Worm (Caenorhabditis elegans) whole organism, early embryonic: Measurements from ENCODE around the gene B0310.2.

Experiments
- B0310.2 ChIP-seq: sonication (generic microtip); optimal IDR thresholded peaks from 2 replicates; lab custom pipeline; 2016; ENCODE audit warnings: mild to moderate bottlenecking, missing genetic modification characterization, missing compliant biosample characterization
- F13C5.2 ChIP-seq: sonication (generic microtip); optimal IDR thresholded peaks from 2 replicates; lab custom pipeline; 2017; ENCODE audit warnings: mild to moderate bottlenecking, missing genetic modification characterization, inconsistent platforms, missing compliant biosample characterization
- aly-1 ChIP-seq: sonication (generic microtip); optimal IDR thresholded peaks from 2 replicates; lab custom pipeline; 2016; ENCODE audit warnings: missing genetic modification characterization, missing compliant biosample characterization
- ama-1 ChIP-seq: fragments of 150-350 bp; optimal IDR thresholded peaks from 2 replicates; lab custom pipeline; 2014
- ceh-13 ChIP-seq: fragments of 200-800 bp; sonication (Bioruptor generic); optimal IDR thresholded peaks from 2 replicates; lab custom pipeline; 2018; ENCODE audit warnings: mild to moderate bottlenecking, missing genetic modification characterization, missing compliant biosample characterization
- ceh-36 ChIP-seq: sonication (generic microtip); optimal IDR thresholded peaks from 2 replicates; lab custom pipeline; 2016; ENCODE audit warnings: missing genetic modification characterization, inconsistent platforms, missing compliant biosample characterization
- ets-7 ChIP-seq: sonication (generic microtip); optimal IDR thresholded peaks from 2 replicates; lab custom pipeline; 2016; ENCODE audit warnings: missing genotype, missing genetic modification characterization, missing compliant biosample characterization
- flt-1 ChIP-seq: fragments of 200-800 bp; sonication (Bioruptor generic); IDR thresholded peaks from 2 replicates; pipeline ENCODE4 v1.3.6; 2022; ENCODE audit warnings: missing genetic modification characterization, missing compliant biosample characterization
- hmbx-1 ChIP-seq: sonication (generic microtip); optimal IDR thresholded peaks from 2 replicates; lab custom pipeline; 2016; ENCODE audit warnings: mild to moderate bottlenecking, missing genetic modification characterization, missing compliant biosample characterization
- hmg-4 ChIP-seq: fragments of 200-800 bp; sonication (Bioruptor generic); optimal IDR thresholded peaks from 2 replicates; lab custom pipeline; 2018; ENCODE audit warnings: mild to moderate bottlenecking, missing genetic modification characterization, missing compliant biosample characterization
- hnd-1 ChIP-seq: sonication (generic microtip); optimal IDR thresholded peaks from 2 replicates; lab custom pipeline; 2016; ENCODE audit warnings: missing genetic modification characterization, missing compliant biosample characterization
- pes-1 ChIP-seq: fragments of 200-800 bp; sonication (Bioruptor generic); IDR thresholded peaks from 2 replicates; pipeline ENCODE4 v1.3.6; 2022; ENCODE audit warnings: missing genetic modification reagents, missing genetic modification characterization, missing compliant biosample characterization
- scrt-1 ChIP-seq: fragments of 200-800 bp; sonication (Bioruptor generic); IDR thresholded peaks from 2 replicates; pipeline ENCODE4 v1.3.6; 2022; ENCODE audit warnings: missing genetic modification characterization, missing compliant biosample characterization
- sea-1 ChIP-seq: fragments of 200-800 bp; sonication (Bioruptor generic); conservative IDR thresholded peaks from 2 replicates; pipeline ENCODE4 v1.3.6; 2022; ENCODE audit warnings: missing genetic modification characterization, missing compliant biosample characterization
- tbx-11 ChIP-seq: fragments of 200-800 bp; sonication (Bioruptor generic); IDR thresholded peaks from 2 replicates; pipeline ENCODE4 v1.3.6; 2022; ENCODE audit warnings: missing genetic modification characterization, missing compliant biosample characterization
- tbx-37 ChIP-seq: fragments of 200-800 bp; sonication (Bioruptor generic); conservative IDR thresholded peaks from 2 replicates; pipeline ENCODE4 v1.3.6; 2022; ENCODE audit warnings: missing genetic modification reagents, missing genetic modification characterization, missing compliant biosample characterization
- tra-4 ChIP-seq: sonication (generic microtip); optimal IDR thresholded peaks from 2 replicates; lab custom pipeline; 2017; ENCODE audit warnings: missing genetic modification characterization, missing compliant biosample characterization

The B0310.2 gene

ce11 chrX:496795-497194 lies 10.0 kb downstream of the B0310.2 start:
- no peak for TF ChIP-seq sea-1 (GFP tag; lab: Robert Waterston, UW)
- no peak for TF ChIP-seq scrt-1 (GFP tag; lab: Robert Waterston, UW)
- no peak for TF ChIP-seq ceh-13
- no peak for TF ChIP-seq B0310.2 (tag; lab: Kevin White, UChicago)
- TF ChIP-seq ceh-36 (tag; lab: Kevin White, UChicago) = no peak
- no peak for TF ChIP-seq pes-1 (GFP tag; lab: Robert Waterston, UW)
- no peak for TF ChIP-seq hmbx-1 (tag; lab: Kevin White, UChicago)
- no peak for TF ChIP-seq flt-1 (GFP tag; lab: Robert Waterston, UW)
- TF ChIP-seq tra-4 (tag; lab: Kevin White, UChicago) = no peak
- no peak for TF ChIP-seq tbx-37 (GFP tag; lab: Robert Waterston, UW)
- TF ChIP-seq tbx-11 (GFP tag; lab: Robert Waterston, UW) = no peak
- TF ChIP-seq hmg-4 (GFP tag; lab: Kevin White, UChicago) = no peak
- TF ChIP-seq ama-1 = no peak
- TF ChIP-seq F13C5.2 (tag; lab: Kevin White, UChicago) = no peak

ce11 chrX:492919-493318 lies 13.8 kb downstream of the B0310.2 start, which contains the start of gene B0310.1:
Gene B0310.1 (plus strand): TSS chrX:493228.
- TF ChIP-seq aly-1 (tag; lab: Kevin White, UChicago) (no peak), flt-1 (GFP tag; lab: Robert Waterston, UW) (no peak), tbx-37 (GFP tag; lab: Robert Waterston, UW) (no peak), tra-4 (tag; lab: Kevin White, UChicago) (no peak)

DNA sequence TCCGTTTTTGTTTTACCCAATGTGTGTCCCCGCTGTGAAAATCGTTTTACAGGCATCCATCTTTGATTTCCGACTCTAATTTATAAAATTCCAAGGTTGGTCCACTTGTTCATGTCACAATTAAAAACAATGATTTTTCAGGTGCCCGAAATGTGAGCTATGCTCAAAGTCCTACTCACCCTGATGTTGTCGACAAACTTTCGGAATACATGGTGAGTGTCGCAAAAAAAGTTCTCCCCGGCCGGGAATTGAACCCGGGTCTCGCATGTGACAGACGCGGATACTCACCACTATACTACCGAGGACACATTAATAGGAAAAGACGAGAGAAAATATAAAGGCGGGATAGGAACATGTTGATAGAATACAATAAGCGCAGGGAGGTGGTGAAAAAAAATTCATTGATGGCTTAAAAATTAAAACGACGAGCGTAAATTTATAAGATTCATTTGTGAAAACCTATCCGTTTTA lies 17.1 kb downstream of the B0310.2 start, which contains the start of gene egl-17:
Gene egl-17 (plus strand): TSS at position 51 of the 471 bp plus-strand sequence.
- TF ChIP-seq hmbx-1 (tag; lab: Kevin White, UChicago) (peak; percentile 82), hnd-1 (tag; lab: Kevin White, UChicago) (peak; percentile 90), tbx-37 (GFP tag; lab: Robert Waterston, UW) (peak; percentile 95), scrt-1 (GFP tag; lab: Robert Waterston, UW) (peak; percentile 96), ceh-13 (peak; percentile 86), tbx-11 (GFP tag; lab: Robert Waterston, UW) (peak; percentile 91), F13C5.2 (tag; lab: Kevin White, UChicago) (peak; percentile 93), aly-1 (tag; lab: Kevin White, UChicago) (peak; percentile 94), ceh-36 (tag; lab: Kevin White, UChicago) (peak; percentile 92), ets-7 (peak; percentile 87), tra-4 (tag; lab: Kevin White, UChicago) (peak; percentile 82), hmg-4 (GFP tag; lab: Kevin White, UChicago) (peak; percentile 96), ama-1 (no peak), flt-1 (GFP tag; lab: Robert Waterston, UW) (peak; percentile 91), B0310.2 (tag; lab: Kevin White, UChicago) (peak; percentile 99), pes-1 (GFP tag; lab: Robert Waterston, UW) (peak; percentile 96), sea-1 (GFP tag; lab: Robert Waterston, UW) (peak; percentile 95)

- TF ChIP-seq tbx-37 (GFP tag; lab: Robert Waterston, UW) (no peak), sea-1 (GFP tag; lab: Robert Waterston, UW) (no peak), scrt-1 (GFP tag; lab: Robert Waterston, UW) (no peak), ceh-36 (tag; lab: Kevin White, UChicago) (no peak), hmbx-1 (tag; lab: Kevin White, UChicago) (no peak), hmg-4 (GFP tag; lab: Kevin White, UChicago) (no peak), ceh-13 (no peak), pes-1 (GFP tag; lab: Robert Waterston, UW) (no peak), flt-1 (GFP tag; lab: Robert Waterston, UW) (no peak), tbx-11 (GFP tag; lab: Robert Waterston, UW) (no peak), hnd-1 (tag; lab: Kevin White, UChicago) (no peak), aly-1 (tag; lab: Kevin White, UChicago) (no peak), ama-1 (no peak), B0310.2 (tag; lab: Kevin White, UChicago) (no peak), F13C5.2 (tag; lab: Kevin White, UChicago) (no peak), ets-7 (no peak)
These were observed 19.1 kb downstream of the B0310.2 start for ce11 chrX:487669-488068.

DNA sequence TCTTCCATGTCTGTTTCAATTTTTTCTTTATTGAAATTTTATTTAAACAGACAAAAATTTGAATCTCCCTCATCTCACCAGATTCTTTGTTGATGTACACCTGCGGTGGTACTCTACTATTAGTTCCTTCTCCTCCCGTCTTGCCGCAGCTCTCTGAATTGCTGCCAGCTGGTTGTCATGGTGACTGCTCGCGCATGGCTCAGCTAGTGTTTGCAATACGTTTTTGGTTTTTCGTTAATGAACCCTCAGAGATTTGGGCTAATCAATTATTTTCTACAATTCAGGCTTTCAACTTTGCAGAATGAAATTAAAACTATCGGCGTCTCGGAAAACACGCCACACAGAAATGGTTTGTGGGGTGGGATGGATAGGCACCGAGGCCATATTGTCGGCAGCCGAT lies 25.6 kb downstream of the B0310.2 start, which contains the start of gene che-2:
Gene che-2 (plus strand): TSS at position 301 of the 400 bp plus-strand sequence.
- TF ChIP-seq ceh-36 (tag; lab: Kevin White, UChicago) = no peak

- no peak for TF ChIP-seq sea-1 (GFP tag; lab: Robert Waterston, UW)
These were observed 30.5 kb downstream of the B0310.2 start, which contains the start of gene F38G1.3 for ce11 chrX:476261-476660. Gene F38G1.3 (plus strand): TSS chrX:476561.

DNA sequence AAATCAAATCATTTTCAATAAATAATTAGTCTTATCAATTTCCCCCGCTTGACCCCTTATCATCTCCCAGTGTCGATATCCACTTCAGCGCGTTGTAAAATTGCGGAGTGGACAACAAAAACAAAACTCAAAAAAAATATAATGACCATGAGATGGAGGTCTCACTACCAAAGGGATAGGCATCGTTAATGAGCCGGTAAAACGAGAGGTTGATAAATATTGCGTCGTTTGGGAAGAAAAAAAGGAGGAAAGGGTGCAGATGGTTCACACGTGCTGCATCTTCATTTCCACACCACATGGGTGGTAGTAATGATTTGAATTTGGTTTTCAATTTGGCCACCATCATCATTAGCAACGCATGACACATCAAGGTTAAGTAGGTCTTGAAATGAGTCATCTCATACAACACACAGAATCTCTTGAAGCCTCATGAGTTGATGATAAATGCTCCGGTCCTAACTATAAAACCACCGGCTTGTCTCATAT lies 39.4 kb downstream of the B0310.2 start:
- no peak for TF ChIP-seq ets-7
- TF ChIP-seq ama-1 = no peak
- TF ChIP-seq flt-1 (GFP tag; lab: Robert Waterston, UW) = no peak
- no peak for TF ChIP-seq B0310.2 (tag; lab: Kevin White, UChicago)
- no peak for TF ChIP-seq F13C5.2 (tag; lab: Kevin White, UChicago)
- TF ChIP-seq aly-1 (tag; lab: Kevin White, UChicago) = no peak
- TF ChIP-seq pes-1 (GFP tag; lab: Robert Waterston, UW) = no peak
- no peak for TF ChIP-seq tra-4 (tag; lab: Kevin White, UChicago)
- TF ChIP-seq ceh-36 (tag; lab: Kevin White, UChicago) = no peak
- TF ChIP-seq tbx-11 (GFP tag; lab: Robert Waterston, UW) = no peak
- no peak for TF ChIP-seq sea-1 (GFP tag; lab: Robert Waterston, UW)
- no peak for TF ChIP-seq ceh-13
- TF ChIP-seq hnd-1 (tag; lab: Kevin White, UChicago) = no peak
- TF ChIP-seq hmbx-1 (tag; lab: Kevin White, UChicago) = no peak
- TF ChIP-seq hmg-4 (GFP tag; lab: Kevin White, UChicago) = no peak
